Fruit fly (Drosophila melanogaster): Measurements from ENCODE around the gene LManII.

LManII gene

DNA sequence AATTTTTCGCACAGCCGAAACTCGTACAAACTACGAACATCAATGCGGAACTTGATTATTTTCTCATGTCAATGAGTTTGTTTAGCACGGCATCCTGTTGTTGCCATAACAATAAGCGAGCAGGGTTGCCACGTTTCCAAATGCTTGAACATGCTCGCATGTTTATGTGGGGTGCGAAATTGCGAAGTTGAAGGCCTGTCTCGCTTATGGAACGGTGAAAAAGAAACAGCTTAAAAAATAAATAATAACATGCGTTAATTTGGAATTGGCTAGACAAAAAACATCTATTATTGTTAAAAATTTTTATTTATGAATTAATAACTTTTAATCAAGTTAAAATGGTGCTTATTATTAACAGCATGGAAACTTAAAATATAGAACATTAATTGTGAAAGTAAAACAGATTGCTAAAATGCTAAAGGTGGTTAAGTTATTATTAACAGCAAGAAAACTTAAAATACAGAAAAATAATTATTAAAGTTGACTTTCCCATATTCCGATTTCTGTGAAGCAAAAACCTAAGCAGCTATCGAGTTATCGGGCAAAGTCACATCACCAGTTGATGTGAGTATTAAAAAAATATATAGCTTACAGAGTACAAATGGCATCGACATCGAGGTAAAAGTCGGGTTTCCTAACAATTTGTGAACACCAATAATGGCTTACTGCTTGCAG lies 26.5 kb upstream of the LManII start, which contains the start of the genes Bug22 and TfIIB (continued):
- no peak for TF ChIP-seq CG1832 (GFP tag; optimal IDR thresholded peaks at IDR 0.05)
- TF ChIP-seq CG2202 (tag; optimal IDR thresholded peaks at IDR 0.05) = peak; percentile 21
- TF ChIP-seq dm (GFP tag; optimal IDR thresholded peaks at IDR 0.05) = peak; percentile 74
- TF ChIP-seq CG32532 (GFP tag; IDR thresholded peaks at IDR 0.05) = peak; percentile 74
- TF ChIP-seq Lhr (GFP tag; optimal IDR thresholded peaks at IDR 0.05) = peak; percentile 26
- TF ChIP-seq vnd (GFP tag; IDR thresholded peaks at IDR 0.05; ENCODE audit: partially characterized antibody) = no peak
- TF ChIP-seq CG9609 (GFP tag; optimal IDR thresholded peaks at IDR 0.05) = peak; percentile 63
- TF ChIP-seq seq (GFP tag; IDR thresholded peaks at IDR 0.05) = no peak
- TF ChIP-seq CG2712 (tag; optimal IDR thresholded peaks at IDR 0.05) = peak; percentile 77
- TF ChIP-seq CG30431 (GFP tag; optimal IDR thresholded peaks at IDR 0.05) = no peak
- no peak for TF ChIP-seq CTCF (GFP tag; optimal IDR thresholded peaks at IDR 0.05)
- TF ChIP-seq CG9437 (GFP tag; optimal IDR thresholded peaks at IDR 0.05) = peak; percentile 34
- TF ChIP-seq CG13296 (GFP tag; optimal IDR thresholded peaks at IDR 0.05) = peak; percentile 62
- no peak for TF ChIP-seq CG15479 (GFP tag; optimal IDR thresholded peaks at IDR 0.05)
- TF ChIP-seq Hmx (GFP tag; optimal IDR thresholded peaks at IDR 0.05) = peak; percentile 26
- TF ChIP-seq Xrp1 (GFP tag; IDR thresholded peaks at IDR 0.05) = peak; percentile 71; the same call in 1 of the 2 replicates
- no peak for TF ChIP-seq CG43689 (GFP tag; IDR thresholded peaks at IDR 0.05)
- TF ChIP-seq Hr3 (GFP tag; optimal IDR thresholded peaks at IDR 0.05) = peak; percentile 73
- TF ChIP-seq chn (GFP tag; optimal IDR thresholded peaks at IDR 0.05) = peak; percentile 81
- TF ChIP-seq maf-S (GFP tag; optimal IDR thresholded peaks at IDR 0.05) = peak; percentile 62
- no peak for TF ChIP-seq CG3838 (GFP tag; optimal IDR thresholded peaks at IDR 0.05)
- TF ChIP-seq ken (GFP tag; IDR thresholded peaks at IDR 0.05) = peak; percentile 70; the same call in 2 of the 3 replicates
- peak; percentile 94 for TF ChIP-seq Med (GFP tag)
- TF ChIP-seq CG10959 (GFP tag; IDR thresholded peaks at IDR 0.05) = no peak
- peak; percentile 76 for TF ChIP-seq sqz (GFP tag; optimal IDR thresholded peaks at IDR 0.05)
- TF ChIP-seq pros (GFP tag; optimal IDR thresholded peaks at IDR 0.05) = no peak
- no peak for TF ChIP-seq gce (GFP tag; IDR thresholded peaks at IDR 0.05)
- TF ChIP-seq CG4730 (GFP tag; IDR thresholded peaks at IDR 0.05) = peak; percentile 32; the same call in 1 of the 2 replicates
- peak; percentile 54 for TF ChIP-seq HmgD (GFP tag; optimal IDR thresholded peaks at IDR 0.05)
- peak; percentile 94 for TF ChIP-seq CG11723 (GFP tag; optimal IDR thresholded peaks at IDR 0.05)
- peak; percentile 28 for TF ChIP-seq Fer2 (tag; optimal IDR thresholded peaks at IDR 0.05)
- peak; percentile 46 for TF ChIP-seq Bteb2 (GFP tag; optimal IDR thresholded peaks at IDR 0.05)
- peak; percentile 33 for TF ChIP-seq cato (GFP tag; optimal IDR thresholded peaks at IDR 0.05; ENCODE audit: borderline replicate concordance)
- peak; percentile 52 for TF ChIP-seq ems (GFP tag; optimal IDR thresholded peaks at IDR 0.05)
- TF ChIP-seq ap (GFP tag; IDR thresholded peaks at IDR 0.05) = no peak
- peak; percentile 72 for TF ChIP-seq CG34422 (GFP tag; IDR thresholded peaks at IDR 0.05)
- TF ChIP-seq twi (tag; optimal IDR thresholded peaks at IDR 0.05) = peak; percentile 32
- TF ChIP-seq CG6272 (GFP tag; IDR thresholded peaks at IDR 0.05) = peak; percentile 41; the same call in 1 of the 2 replicates
- peak; percentile 35 for TF ChIP-seq CG18619 (GFP tag; optimal IDR thresholded peaks at IDR 0.05)
- TF ChIP-seq dpn (GFP tag; optimal IDR thresholded peaks at IDR 0.05) = peak; percentile 46 to 84
- no peak for TF ChIP-seq fru (optimal IDR thresholded peaks at IDR 0.05)
- TF ChIP-seq CG12155 (GFP tag; optimal IDR thresholded peaks at IDR 0.05) = peak; percentile 72
- TF ChIP-seq HLH3B (GFP tag; IDR thresholded peaks at IDR 0.05) = peak; percentile 58
- peak; percentile 26 for TF ChIP-seq CG12744 (GFP tag; optimal IDR thresholded peaks at IDR 0.05)
- no peak for TF ChIP-seq Trl (optimal IDR thresholded peaks at IDR 0.05)
- peak; percentile 54 for TF ChIP-seq Trl (GFP tag; optimal IDR thresholded peaks at IDR 0.05)
- TF ChIP-seq chm (GFP tag; IDR thresholded peaks at IDR 0.05) = peak; percentile 65; the same call in 1 of the 2 replicates
- TF ChIP-seq nmo (GFP tag; optimal IDR thresholded peaks at IDR 0.05) = peak; percentile 77
- TF ChIP-seq CrebB (tag; optimal IDR thresholded peaks at IDR 0.05) = peak; percentile 14
- no peak for TF ChIP-seq Scr (GFP tag; IDR thresholded peaks at IDR 0.05; ENCODE audit: partially characterized antibody)
- no peak for TF ChIP-seq CG11398 (GFP tag; optimal IDR thresholded peaks at IDR 0.05)
- no peak for TF ChIP-seq en (GFP tag; optimal IDR thresholded peaks at IDR 0.05)

All from whole organism, embryonic.